Worm (Caenorhabditis elegans): Measurements from ENCODE around the gene sshk-1.

ce11 chrV:20850580-20850979 is 34.6 kb downstream of the sshk-1 start, which contains the start of gene clec-264:
- TF ChIP-seq ama-1 (optimal IDR thresholded peaks at IDR 0.05) (no peak), tbx-37 (GFP tag; conservative IDR thresholded peaks at IDR 0.05) (no peak), ets-7 (tag; optimal IDR thresholded peaks at IDR 0.05) (no peak), scrt-1 (GFP tag; IDR thresholded peaks at IDR 0.05) (no peak), aly-1 (tag; optimal IDR thresholded peaks at IDR 0.05) (no peak), sea-1 (GFP tag; conservative IDR thresholded peaks at IDR 0.05) (0 out of 2 replicates have a peak, but pooled peaks have one; percentile 6), tbx-11 (GFP tag; IDR thresholded peaks at IDR 0.05) (no peak), tra-4 (tag; optimal IDR thresholded peaks at IDR 0.05) (no peak), hnd-1 (tag; optimal IDR thresholded peaks at IDR 0.05) (no peak), pes-1 (GFP tag; IDR thresholded peaks at IDR 0.05) (no peak), hmbx-1 (tag; optimal IDR thresholded peaks at IDR 0.05) (no peak), ceh-36 (tag; optimal IDR thresholded peaks at IDR 0.05) (no peak), ceh-13 (GFP tag; optimal IDR thresholded peaks at IDR 0.05) (no peak)

All from whole organism, early embryonic.